Worm (Caenorhabditis elegans): ENCODE measurements around the gene F35E12.10.

The F35E12.10 gene

DNA sequence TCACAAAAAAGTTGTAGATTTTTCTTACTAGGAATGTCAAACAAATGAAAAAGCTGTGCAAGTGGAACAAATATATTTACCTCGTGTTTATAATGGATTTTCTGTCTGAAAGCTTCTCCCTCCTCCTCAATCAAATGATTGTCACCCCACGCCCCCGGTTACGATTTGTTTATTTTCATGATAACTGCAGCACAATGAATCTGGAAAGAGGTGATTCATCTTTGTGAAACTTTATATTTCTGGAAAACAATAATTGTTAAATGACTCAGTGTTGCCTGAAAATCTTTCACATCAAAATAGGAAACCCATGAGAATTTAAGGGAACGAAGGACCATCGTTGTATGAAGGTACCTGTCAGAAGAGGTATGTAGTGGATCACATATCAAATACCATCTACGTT, at the start of gene F35E12.10:
Gene F35E12.10, minus strand, starts transcription at position 101 of the 400 bp plus-strand sequence.
- TF ChIP-seq nhr-76 (tag; optimal IDR thresholded peaks at IDR 0.05) = no peak
- peak; percentile 69 for TF ChIP-seq aha-1 (tag)
- TF ChIP-seq unc-62 (GFP tag; optimal IDR thresholded peaks at IDR 0.05 in 1 of 2) = peak in 1 of 2 experiments; percentile 37
- no peak for TF ChIP-seq unc-62 (tag; optimal IDR thresholded peaks at IDR 0.05)
- TF ChIP-seq gei-8 (GFP tag; optimal IDR thresholded peaks at IDR 0.05) = no peak
- no peak for TF ChIP-seq dmd-6 (GFP tag; IDR thresholded peaks at IDR 0.05)

- TF ChIP-seq Y105C5A.15 (GFP tag; IDR thresholded peaks at IDR 0.05) (0 out of 2 replicates have a peak, but pooled peaks have one; percentile 40), sdz-12 (GFP tag; optimal IDR thresholded peaks at IDR 0.05) (no peak), mdt-29 (GFP tag; IDR thresholded peaks at IDR 0.05) (no peak), ceh-44 (GFP tag; IDR thresholded peaks at IDR 0.05) (no peak), D1046.2 (GFP tag; IDR thresholded peaks at IDR 0.05) (no peak), zfp-2 (tag; optimal IDR thresholded peaks at IDR 0.05) (no peak), F37D6.2 (tag; optimal IDR thresholded peaks at IDR 0.05) (no peak), unc-62 (GFP tag; optimal IDR thresholded peaks at IDR 0.05 in 1 of 2) (peak in 1 of 2 experiments; percentile 83), unc-62 (tag; optimal IDR thresholded peaks at IDR 0.05) (no peak), spr-3 (GFP tag; optimal IDR thresholded peaks at IDR 0.05) (no peak), gei-8 (GFP tag; optimal IDR thresholded peaks at IDR 0.05) (no peak), ctbp-1 (GFP tag; IDR thresholded peaks at IDR 0.05) (no peak), snpc-4 (tag; optimal IDR thresholded peaks at IDR 0.05) (no peak), duxl-1 (tag; optimal IDR thresholded peaks at IDR 0.05; ENCODE audit: poor library complexity) (no peak), zip-11 (GFP tag; IDR thresholded peaks at IDR 0.05) (no peak), unc-130 (GFP tag; optimal IDR thresholded peaks at IDR 0.05) (no peak), dmd-9 (GFP tag; IDR thresholded peaks at IDR 0.05) (0 out of 2 replicates have a peak, but pooled peaks have one; percentile 18), set-16 (GFP tag; IDR thresholded peaks at IDR 0.05) (0 out of 2 replicates have a peak, but pooled peaks have one; percentile 5), lin-1 (GFP tag; IDR thresholded peaks at IDR 0.05) (no peak), Y48G9A.11 (GFP tag; IDR thresholded peaks at IDR 0.05) (no peak), mxl-2 (GFP tag; conservative IDR thresholded peaks at IDR 0.05) (no peak), spr-1 (tag; optimal IDR thresholded peaks at IDR 0.05) (no peak), lin-38 (GFP tag; IDR thresholded peaks at IDR 0.05) (no peak; the same call in 1 of the 2 replicates), madf-9 (GFP tag; conservative IDR thresholded peaks at IDR 0.05) (no peak), tra-1 (GFP tag; IDR thresholded peaks at IDR 0.05) (no peak), snpc-1.2 (GFP tag; IDR thresholded peaks at IDR 0.05) (no peak), lir-3 (tag; optimal IDR thresholded peaks at IDR 0.05) (no peak), hmg-1.1 (GFP tag; IDR thresholded peaks at IDR 0.05) (0 out of 2 replicates have a peak, but pooled peaks have one; percentile 23), hlh-11 (tag; optimal IDR thresholded peaks at IDR 0.05) (peak; percentile 35), php-3 (GFP tag; IDR thresholded peaks at IDR 0.05) (no peak), dmd-6 (GFP tag; IDR thresholded peaks at IDR 0.05) (no peak), ceh-20 (GFP tag; IDR thresholded peaks at IDR 0.05) (no peak), ceh-28 (tag; optimal IDR thresholded peaks at IDR 0.05) (no peak), hlh-30 (tag; optimal IDR thresholded peaks at IDR 0.05; ENCODE audit: insufficient read depth) (peak; percentile 70), ces-1 (GFP tag; optimal IDR thresholded peaks at IDR 0.05) (no peak), zag-1 (tag; optimal IDR thresholded peaks at IDR 0.05) (no peak), pqm-1 (tag; optimal IDR thresholded peaks at IDR 0.05) (no peak), ztf-11 (tag; optimal IDR thresholded peaks at IDR 0.05) (no peak), mep-1 (tag; optimal IDR thresholded peaks at IDR 0.05) (peak; percentile 19), aly-2 (tag; optimal IDR thresholded peaks at IDR 0.05) (no peak), F49E8.2 (tag; optimal IDR thresholded peaks at IDR 0.05; ENCODE audit: borderline replicate concordance) (no peak), nhr-10 (tag; optimal IDR thresholded peaks at IDR 0.05) (no peak), aha-1 (tag) (peak; percentile 73), Y75B8A.6 (GFP tag; IDR thresholded peaks at IDR 0.05) (no peak), ceh-82 (tag; optimal IDR thresholded peaks at IDR 0.05) (no peak), arid-1 (GFP tag; conservative IDR thresholded peaks at IDR 0.05) (no peak), ZK546.5 (tag; optimal IDR thresholded peaks at IDR 0.05) (no peak), nhr-28 (tag; optimal IDR thresholded peaks at IDR 0.05) (no peak)
Measured at ce11 chrV:13796246-13796776, 47.8 kb upstream of the F35E12.10 start, which contains the start of gene twk-32. Gene twk-32, plus strand, starts transcription at chrV:13796641.

All from whole organism, L4 larva.